Worm (Caenorhabditis elegans): Measurements from ENCODE around the gene ZC204.12.
A peak's percentile ranks its signal among the peaks of the same experiment; 100 is the strongest.

ZC204.12 gene

ce11 chrII:1621795-1622194, 35.3 kb downstream of the ZC204.12 start:
- TF ChIP-seq jun-1 (tag; optimal IDR thresholded peaks at IDR 0.05) (no peak), pqm-1 (tag; optimal IDR thresholded peaks at IDR 0.05) (peak; percentile 95), lim-7 (GFP tag; IDR thresholded peaks at IDR 0.05) (no peak), daf-19 (GFP tag; conservative IDR thresholded peaks at IDR 0.05) (no peak), cey-2 (tag; optimal IDR thresholded peaks at IDR 0.05; ENCODE audit: borderline replicate concordance, insufficient read depth) (no peak), nhr-28 (tag; optimal IDR thresholded peaks at IDR 0.05) (peak; percentile 45), dve-1 (tag; optimal IDR thresholded peaks at IDR 0.05; ENCODE audit: insufficient read depth) (no peak), unc-62 (GFP tag; optimal IDR thresholded peaks at IDR 0.05 in 1 of 2) (peak in 1 of 2 experiments; percentile 71), unc-62 (tag; optimal IDR thresholded peaks at IDR 0.05) (no peak), ceh-82 (tag; optimal IDR thresholded peaks at IDR 0.05) (no peak), ZK546.5 (tag; optimal IDR thresholded peaks at IDR 0.05) (no peak), ctbp-1 (GFP tag; IDR thresholded peaks at IDR 0.05) (no peak), R02D3.7 (tag; optimal IDR thresholded peaks at IDR 0.05) (no peak), mxl-3 (GFP tag; optimal IDR thresholded peaks at IDR 0.05) (peak; percentile 15)

ce11 chrII:1621180-1621579, 35.9 kb downstream of the ZC204.12 start, which contains the start of gene fbxa-158:
Gene fbxa-158 (minus strand): TSS chrII:1621280.
- TF ChIP-seq madf-9 (GFP tag; conservative IDR thresholded peaks at IDR 0.05) = no peak
- TF ChIP-seq egl-43 (GFP tag; IDR thresholded peaks at IDR 0.05) = no peak
- TF ChIP-seq mes-2 (tag; optimal IDR thresholded peaks at IDR 0.05; ENCODE audit: poor library complexity, severe bottlenecking) = no peak
- TF ChIP-seq nhr-237 (tag; optimal IDR thresholded peaks at IDR 0.05) = no peak
- no peak for TF ChIP-seq daf-19 (GFP tag; conservative IDR thresholded peaks at IDR 0.05)
- TF ChIP-seq nhr-10 (tag; optimal IDR thresholded peaks at IDR 0.05) = no peak
- TF ChIP-seq vab-7 (GFP tag; IDR thresholded peaks at IDR 0.05) = no peak
- no peak for TF ChIP-seq pha-4 (GFP tag; IDR thresholded peaks at IDR 0.05)
- TF ChIP-seq pha-4 (tag; optimal IDR thresholded peaks at IDR 0.05) = no peak
- TF ChIP-seq egl-27 (tag; optimal IDR thresholded peaks at IDR 0.05) = no peak
- TF ChIP-seq dmd-6 (GFP tag; IDR thresholded peaks at IDR 0.05) = no peak
- no peak for TF ChIP-seq Y48G9A.11 (GFP tag; IDR thresholded peaks at IDR 0.05)
- TF ChIP-seq nhr-6 (tag; optimal IDR thresholded peaks at IDR 0.05) = no peak
- TF ChIP-seq unc-39 (tag; optimal IDR thresholded peaks at IDR 0.05) = no peak
- TF ChIP-seq daf-16 (GFP tag; optimal IDR thresholded peaks at IDR 0.05) = no peak
- TF ChIP-seq daf-16 (tag; optimal IDR thresholded peaks at IDR 0.05) = no peak
- TF ChIP-seq ceh-28 (tag; optimal IDR thresholded peaks at IDR 0.05) = no peak
- TF ChIP-seq aly-2 (tag; optimal IDR thresholded peaks at IDR 0.05) = no peak
- no peak for TF ChIP-seq tra-1 (GFP tag; IDR thresholded peaks at IDR 0.05)
- TF ChIP-seq mdt-29 (GFP tag; IDR thresholded peaks at IDR 0.05) = no peak

ce11 chrII:1618948-1619347, 38.2 kb downstream of the ZC204.12 start, which contains the start of gene fbxa-166:
Gene fbxa-166 (minus strand): TSS chrII:1619048.
- TF ChIP-seq nhr-237 (tag; optimal IDR thresholded peaks at IDR 0.05) (no peak), aha-1 (tag) (peak; percentile 45)

ce11 chrII:1616382-1616781, 40.7 kb downstream of the ZC204.12 start, which contains the start of gene fbxa-165:
Gene fbxa-165 (minus strand): TSS chrII:1616482.
- no peak for TF ChIP-seq F49E8.2 (tag; optimal IDR thresholded peaks at IDR 0.05; ENCODE audit: borderline replicate concordance)
- no peak for TF ChIP-seq aly-2 (tag; optimal IDR thresholded peaks at IDR 0.05)
- TF ChIP-seq unc-62 (GFP tag; optimal IDR thresholded peaks at IDR 0.05 in 1 of 2) = peak in 1 of 2 experiments; percentile 36
- no peak for TF ChIP-seq unc-62 (tag; optimal IDR thresholded peaks at IDR 0.05)
- TF ChIP-seq mxl-2 (GFP tag; conservative IDR thresholded peaks at IDR 0.05) = no peak
